Worm (Caenorhabditis elegans): ENCODE measurements around the gene H25P19.1.

Gene H25P19.1

DNA sequence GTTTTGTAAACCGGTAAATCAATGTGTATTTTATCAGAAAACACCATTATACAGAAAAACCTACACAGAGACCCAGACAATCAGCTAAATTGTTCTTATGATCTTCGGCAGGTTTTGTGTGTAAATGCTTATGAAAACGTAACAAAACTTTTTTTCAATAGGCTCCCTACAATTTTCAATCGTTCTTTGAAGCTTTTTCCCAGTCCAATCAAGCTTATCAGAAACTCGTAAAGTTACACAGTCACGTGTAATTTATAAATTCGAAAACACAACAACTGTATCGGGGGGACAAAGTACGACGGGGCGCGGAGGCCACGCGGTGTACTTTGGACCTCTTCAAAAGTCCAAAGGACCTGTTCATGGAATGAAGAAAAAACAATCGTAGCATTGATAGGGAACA lies 42.7 kb downstream of the H25P19.1 start:
- TF ChIP-seq tlf-1 (GFP tag; optimal IDR thresholded peaks at IDR 0.05): peak; percentile 46
- no peak for TF ChIP-seq mcd-1 (GFP tag; IDR thresholded peaks at IDR 0.05)
- TF ChIP-seq C17E4.6 (GFP tag; IDR thresholded peaks at IDR 0.05): no peak
- peak; percentile 68; the same call in 1 of the 2 replicates for TF ChIP-seq Y53G8AR.9 (GFP tag; conservative IDR thresholded peaks at IDR 0.05)
- TF ChIP-seq Y95B8A.8 (GFP tag; IDR thresholded peaks at IDR 0.05): 0 out of 2 replicates have a peak, but pooled peaks have one; percentile 36
- TF ChIP-seq snpc-1.3 (tag; optimal IDR thresholded peaks at IDR 0.05; ENCODE audit: insufficient read depth): no peak
- TF ChIP-seq aptf-2 (GFP tag; conservative IDR thresholded peaks at IDR 0.05): no peak
- no peak for TF ChIP-seq egl-18 (GFP tag; IDR thresholded peaks at IDR 0.05)
- peak; percentile 25 for TF ChIP-seq somi-1 (GFP tag; optimal IDR thresholded peaks at IDR 0.05)
- TF ChIP-seq let-607 (tag; optimal IDR thresholded peaks at IDR 0.05): no peak
- 0 out of 2 replicates have a peak, but pooled peaks have one; percentile 47 for TF ChIP-seq madf-3 (GFP tag; IDR thresholded peaks at IDR 0.05)
- peak; percentile 37; the same call in 1 of the 2 replicates for TF ChIP-seq cebp-1 (GFP tag; IDR thresholded peaks at IDR 0.05)
- peak; percentile 71 for TF ChIP-seq cebp-1 (tag; optimal IDR thresholded peaks at IDR 0.05)
- TF ChIP-seq tbp1 (GFP tag; optimal IDR thresholded peaks at IDR 0.05): peak; percentile 51
- no peak for TF ChIP-seq nhr-179 (tag; optimal IDR thresholded peaks at IDR 0.05)
- peak; percentile 27; the same call in 1 of the 2 replicates for TF ChIP-seq hmg-1.2 (GFP tag; IDR thresholded peaks at IDR 0.05)
- TF ChIP-seq egl-44 (GFP tag; IDR thresholded peaks at IDR 0.05): 0 out of 2 replicates have a peak, but pooled peaks have one; percentile 55
- TF ChIP-seq lir-1 (GFP tag; conservative IDR thresholded peaks at IDR 0.05): no peak
- TF ChIP-seq nhr-80 (tag; optimal IDR thresholded peaks at IDR 0.05): peak; percentile 54
- no peak for TF ChIP-seq madf-8 (GFP tag; conservative IDR thresholded peaks at IDR 0.05)
- no peak for TF ChIP-seq F37B4.10 (GFP tag; IDR thresholded peaks at IDR 0.05)
- peak; percentile 20 for TF ChIP-seq ztf-26 (tag; optimal IDR thresholded peaks at IDR 0.05)
- TF ChIP-seq F10E7.11 (tag; optimal IDR thresholded peaks at IDR 0.05): no peak
- TF ChIP-seq nhr-90 (tag; optimal IDR thresholded peaks at IDR 0.05): no peak
- TF ChIP-seq sptf-2 (GFP tag; optimal IDR thresholded peaks at IDR 0.05): no peak
- TF ChIP-seq B0035.1 (tag; optimal IDR thresholded peaks at IDR 0.05): no peak
- TF ChIP-seq attf-3 (GFP tag; conservative IDR thresholded peaks at IDR 0.05): no peak
- no peak for TF ChIP-seq F57C9.4 (tag; optimal IDR thresholded peaks at IDR 0.05)
- peak; percentile 42; the same call in 1 of the 2 replicates for TF ChIP-seq dox-1 (GFP tag; IDR thresholded peaks at IDR 0.05)
- TF ChIP-seq nfyb-1 (GFP tag; IDR thresholded peaks at IDR 0.05): peak; percentile 81
- TF ChIP-seq K11D2.4 (GFP tag; IDR thresholded peaks at IDR 0.05): peak; percentile 45; the same call in 1 of the 2 replicates
- TF ChIP-seq chd-7 (tag; optimal IDR thresholded peaks at IDR 0.05): peak; percentile 66
- no peak for TF ChIP-seq hmg-20 (GFP tag; IDR thresholded peaks at IDR 0.05)
- peak; percentile 56 for TF ChIP-seq repo-1 (tag; optimal IDR thresholded peaks at IDR 0.05)
- peak; percentile 27 for TF ChIP-seq let-526 (GFP tag; IDR thresholded peaks at IDR 0.05)
- TF ChIP-seq lin-40 (tag; optimal IDR thresholded peaks at IDR 0.05): peak; percentile 47
- no peak for TF ChIP-seq dpff-1 (tag; optimal IDR thresholded peaks at IDR 0.05)
- no peak for TF ChIP-seq ceh-27 (GFP tag; optimal IDR thresholded peaks at IDR 0.05)
- no peak for TF ChIP-seq D2030.7 (GFP tag; IDR thresholded peaks at IDR 0.05)
- peak; percentile 39 for TF ChIP-seq ztf-22 (GFP tag; optimal IDR thresholded peaks at IDR 0.05)
- TF ChIP-seq lin-54 (GFP tag; optimal IDR thresholded peaks at IDR 0.05): peak; percentile 11
- no peak for TF ChIP-seq F33H1.4 (GFP tag; IDR thresholded peaks at IDR 0.05)
- peak; percentile 25 for TF ChIP-seq ZK185.1 (tag; optimal IDR thresholded peaks at IDR 0.05; ENCODE audit: poor library complexity, severe bottlenecking)
- 0 out of 2 replicates have a peak, but pooled peaks have one; percentile 24 for TF ChIP-seq lin-26 (GFP tag; IDR thresholded peaks at IDR 0.05)
- no peak for TF ChIP-seq lsy-27 (tag; optimal IDR thresholded peaks at IDR 0.05; ENCODE audit: borderline replicate concordance, insufficient read depth)
- TF ChIP-seq ztf-18 (tag; optimal IDR thresholded peaks at IDR 0.05): no peak
- TF ChIP-seq B0019.2 (GFP tag; conservative IDR thresholded peaks at IDR 0.05): no peak
- peak; percentile 38 for TF ChIP-seq attf-5 (GFP tag; optimal IDR thresholded peaks at IDR 0.05)
